Worm (Caenorhabditis elegans): ENCODE data around the gene F54D12.1.
"Not testable (repeated sequence)": the region's sequence is repeated elsewhere in the genome, so short reads cannot be mapped to it uniquely, and the experiment has no call there.

The F54D12.1 gene

DNA sequence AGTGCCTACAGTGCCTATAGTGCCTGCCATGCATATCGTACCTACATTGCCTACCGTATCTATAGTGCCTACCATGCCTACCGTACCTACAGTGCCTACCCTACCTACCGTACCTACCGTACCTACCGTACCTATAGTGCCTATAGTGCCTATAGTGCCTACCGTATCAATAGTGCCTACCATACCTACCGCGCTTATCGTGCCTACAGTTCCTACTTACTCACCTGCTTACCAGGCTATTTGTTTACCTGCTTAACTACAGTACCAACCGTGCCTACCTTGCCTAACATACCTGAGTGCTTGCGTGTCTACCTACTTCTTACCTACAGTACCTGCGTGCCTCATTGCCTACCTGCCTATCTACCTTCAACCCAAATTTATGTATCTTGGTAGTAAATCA is 41.3 kb downstream of the F54D12.1 start:
- TF ChIP-seq cnd-1 (tag; optimal IDR thresholded peaks at IDR 0.05) (no peak), ces-1 (GFP tag; optimal IDR thresholded peaks at IDR 0.05) (no peak), lsy-2 (tag; optimal IDR thresholded peaks at IDR 0.05) (no peak), sem-2 (GFP tag; optimal IDR thresholded peaks at IDR 0.05) (no peak), ceh-43 (GFP tag; optimal IDR thresholded peaks at IDR 0.05) (no peak), nhr-28 (tag; optimal IDR thresholded peaks at IDR 0.05) (no peak), mls-2 (tag; optimal IDR thresholded peaks at IDR 0.05) (no peak)

DNA sequence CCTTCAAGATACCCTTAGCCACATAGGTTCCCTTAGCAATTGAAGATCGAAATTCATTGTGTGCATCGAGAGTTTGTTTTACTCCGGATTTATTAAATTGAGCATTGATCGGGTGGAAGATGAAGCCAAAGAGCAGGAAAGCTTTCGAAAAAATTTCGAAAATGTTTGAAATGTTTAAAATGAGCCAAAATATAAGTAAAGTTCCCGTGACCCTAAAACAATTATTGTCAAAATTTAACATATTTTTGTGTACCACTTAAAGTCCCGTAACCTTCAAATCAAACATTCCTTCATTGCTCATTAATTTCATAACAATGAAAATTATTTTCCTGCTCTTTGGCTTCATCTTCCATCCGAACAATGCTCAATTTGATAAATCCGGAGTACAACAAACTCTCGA is 44.7 kb downstream of the F54D12.1 start, which contains the start of gene scl-17:
Gene scl-17, plus strand, starts transcription at position 301 of the 400 bp plus-strand sequence.
- TF ChIP-seq mab-5 (tag; optimal IDR thresholded peaks at IDR 0.05) (no peak), elt-1 (tag; optimal IDR thresholded peaks at IDR 0.05; ENCODE audit: borderline replicate concordance, insufficient read depth) (no peak), ces-1 (GFP tag; optimal IDR thresholded peaks at IDR 0.05) (no peak), hlh-1 (tag; optimal IDR thresholded peaks at IDR 0.05) (no peak), snpc-4 (tag; optimal IDR thresholded peaks at IDR 0.05) (no peak), flh-1 (GFP tag; optimal IDR thresholded peaks at IDR 0.05) (no peak), unc-39 (tag; optimal IDR thresholded peaks at IDR 0.05) (no peak), elt-3 (tag; optimal IDR thresholded peaks at IDR 0.05) (no peak), cnd-1 (tag; optimal IDR thresholded peaks at IDR 0.05) (no peak)

DNA sequence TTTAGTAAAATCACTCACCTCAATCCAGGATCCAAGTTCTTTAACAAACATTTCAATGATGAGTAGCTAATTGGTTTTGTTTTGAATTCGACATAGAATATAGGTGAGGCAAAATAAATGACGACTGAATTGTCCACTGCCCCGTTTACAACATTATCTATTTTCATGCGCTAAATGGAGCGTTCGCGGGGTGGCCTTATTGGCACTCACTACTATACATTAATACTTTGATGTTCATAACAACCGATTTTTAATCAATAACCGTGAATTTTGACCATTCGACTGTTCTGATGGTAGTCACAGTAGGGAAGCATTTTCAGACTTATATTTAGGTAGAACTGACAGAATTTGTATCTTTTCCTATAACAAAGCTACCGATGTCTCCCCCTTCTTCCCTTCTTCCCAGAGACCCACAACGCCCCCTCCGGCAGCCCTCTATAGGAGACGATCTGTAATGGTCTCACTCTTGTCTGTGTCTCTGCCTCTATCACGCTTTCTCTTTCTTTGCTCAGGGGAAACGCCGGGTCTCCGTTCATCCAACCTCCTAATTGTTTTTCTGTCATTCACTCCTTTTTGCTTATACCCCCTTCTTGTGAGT is 46.6 kb downstream of the F54D12.1 start, which contains the start of gene Y51H7C.12:
Gene Y51H7C.12, minus strand, starts transcription at position 51 of the 598 bp plus-strand sequence.
- not testable (repeated sequence) for TF ChIP-seq nhr-12 (tag; optimal IDR thresholded peaks at IDR 0.05); unc-120 (tag; optimal IDR thresholded peaks at IDR 0.05; ENCODE audit: poor library complexity, severe bottlenecking); ham-2 (GFP tag; optimal IDR thresholded peaks at IDR 0.05)
